Worm (Caenorhabditis elegans) whole organism, young adult: ENCODE results near the gene C16C10.13.

Source experiments
- B0261.1 ChIP-seq: sonication (generic microtip); optimal IDR thresholded peaks from 2 replicates; lab custom pipeline; 2016; ENCODE audit warnings: mild to moderate bottlenecking, missing genetic modification characterization, moderate library complexity, missing compliant biosample characterization
- C06A6.2 ChIP-seq: fragments of 200-800 bp; sonication (Bioruptor generic); conservative IDR thresholded peaks from 2 replicates; pipeline ENCODE4 v1.3.6; 2022; ENCODE audit warnings: missing genetic modification characterization, missing compliant biosample characterization
- D2030.7 ChIP-seq: fragments of 200-800 bp; sonication (Bioruptor generic); IDR thresholded peaks from 2 replicates; pipeline ENCODE4 v1.3.6; 2022; ENCODE audit warnings: missing genetic modification reagents, missing genetic modification characterization, missing compliant biosample characterization
- F37B4.10 ChIP-seq: fragments of 200-800 bp; sonication (Bioruptor generic); IDR thresholded peaks from 2 replicates; pipeline ENCODE4 v1.3.6; 2022; ENCODE audit warnings: missing genetic modification characterization, missing compliant biosample characterization
- K12H6.12 ChIP-seq: fragments of 200-800 bp; sonication (Bioruptor generic); optimal IDR thresholded peaks from 2 replicates; lab custom pipeline; 2018; ENCODE audit warnings: mild to moderate bottlenecking, missing genetic modification characterization, missing compliant biosample characterization
- Y53F4B.3 ChIP-seq: fragments of 200-800 bp; sonication (Bioruptor generic); IDR thresholded peaks from 2 replicates; pipeline ENCODE4 v1.3.6; 2022; ENCODE audit warnings: missing genetic modification reagents, missing genetic modification characterization, missing compliant biosample characterization
- Y56A3A.18 ChIP-seq: fragments of 200-800 bp; sonication (Bioruptor generic); IDR thresholded peaks from 2 replicates; pipeline ENCODE4 v1.3.6; 2022; ENCODE audit warnings: missing genetic modification reagents, missing genetic modification characterization, missing compliant biosample characterization
- Y79H2A.3 ChIP-seq: fragments of 200-800 bp; sonication (Bioruptor generic); conservative IDR thresholded peaks from 2 replicates; pipeline ENCODE4 v1.3.6; 2022; ENCODE audit warnings: missing genetic modification reagents, missing genetic modification characterization, missing compliant biosample characterization
- ZK185.1 ChIP-seq: sonication (generic microtip); optimal IDR thresholded peaks from 2 replicates; lab custom pipeline; 2016; ENCODE audit warnings: mild to moderate bottlenecking, missing genetic modification characterization, missing compliant biosample characterization; ENCODE audit not compliant: poor library complexity, severe bottlenecking
- akir-1 ChIP-seq: fragments of 200-800 bp; sonication (Bioruptor generic); optimal IDR thresholded peaks from 2 replicates; lab custom pipeline; 2018; ENCODE audit warnings: mild to moderate bottlenecking, missing genetic modification characterization, moderate library complexity, missing compliant biosample characterization
- ama-1 ChIP-seq, 3 experiments: fragments of 150-350 bp in 1 of 3; sonication (generic microtip) in 2 of 3; optimal IDR thresholded peaks; 2 replicates each; lab custom pipeline; 2014 to 2018; ENCODE audit warnings: missing biosample characterization in 2 of 3, missing genetic modification characterization in 2 of 3, missing genetic modification reagents in 2 of 3
- attf-5 ChIP-seq: fragments of 200-800 bp; sonication (Bioruptor generic); optimal IDR thresholded peaks from 2 replicates; lab custom pipeline; 2018; ENCODE audit warnings: mild to moderate bottlenecking, missing genetic modification characterization, missing compliant biosample characterization
- bed-1 ChIP-seq: fragments of 200-800 bp; sonication (Bioruptor generic); IDR thresholded peaks from 2 replicates; pipeline ENCODE4 v1.3.6; 2022; ENCODE audit warnings: missing genetic modification reagents, missing genetic modification characterization, missing compliant biosample characterization
- cebp-1 ChIP-seq, 2 experiments: fragments of 200-800 bp in 1 of 2; sonication (Bioruptor generic) in 1 of 2; sonication (generic microtip) in 1 of 2; IDR thresholded peaks in 1 of 2; optimal IDR thresholded peaks in 1 of 2; 2 replicates each; pipeline versions ENCODE4 v1.3.6 to Lab custom; 2017 to 2022; ENCODE audit warnings: missing compliant biosample characterization in 2 of 2, missing genetic modification characterization in 2 of 2, mild to moderate bottlenecking in 1 of 2, missing genetic modification reagents in 1 of 2, moderate library complexity in 1 of 2
- cebp-2 ChIP-seq: fragments of 200-800 bp; sonication (Bioruptor generic); IDR thresholded peaks from 2 replicates; pipeline ENCODE4 v1.3.6; 2022; ENCODE audit warnings: missing genetic modification characterization, missing compliant biosample characterization
- ceh-40 ChIP-seq: fragments of 200-800 bp; sonication (Bioruptor generic); IDR thresholded peaks from 2 replicates; pipeline ENCODE4 v1.3.6; 2022; ENCODE audit warnings: missing genetic modification characterization, missing compliant biosample characterization
- ceh-91 ChIP-seq: fragments of 200-800 bp; sonication (Bioruptor generic); IDR thresholded peaks from 2 replicates; pipeline ENCODE4 v1.3.6; 2022; ENCODE audit warnings: missing genetic modification reagents, missing genetic modification characterization, missing compliant biosample characterization
- chd-7 ChIP-seq: sonication (generic microtip); optimal IDR thresholded peaks from 2 replicates; lab custom pipeline; 2016; ENCODE audit warnings: mild to moderate bottlenecking, missing genetic modification characterization, moderate library complexity, missing compliant biosample characterization
- dox-1 ChIP-seq: fragments of 200-800 bp; sonication (Bioruptor generic); IDR thresholded peaks from 2 replicates; pipeline ENCODE4 v1.3.6; 2022; ENCODE audit warnings: missing genetic modification reagents, missing genetic modification characterization, missing compliant biosample characterization
- efl-1 ChIP-seq: fragments of 150-350 bp; optimal IDR thresholded peaks from 2 replicates; lab custom pipeline; 2014; ENCODE audit warnings: missing biosample characterization, missing genetic modification reagents, missing genetic modification characterization
- egl-44 ChIP-seq: fragments of 200-800 bp; sonication (Bioruptor generic); IDR thresholded peaks from 2 replicates; pipeline ENCODE4 v1.3.6; 2022; ENCODE audit warnings: missing genetic modification reagents, missing genetic modification characterization, missing compliant biosample characterization
- egrh-3 ChIP-seq: fragments of 200-800 bp; sonication (Bioruptor generic); IDR thresholded peaks from 2 replicates; pipeline ENCODE4 v1.3.6; 2022; ENCODE audit warnings: missing genetic modification reagents, missing genetic modification characterization, missing compliant biosample characterization
- hmg-20 ChIP-seq: fragments of 200-800 bp; sonication (Bioruptor generic); IDR thresholded peaks from 2 replicates; pipeline ENCODE4 v1.3.6; 2022; ENCODE audit warnings: missing genetic modification reagents, missing genetic modification characterization, missing compliant biosample characterization
- hrde-1 ChIP-seq: sonication (generic microtip); optimal IDR thresholded peaks from 2 replicates; lab custom pipeline; 2016; ENCODE audit warnings: missing genetic modification characterization, mild to moderate bottlenecking, missing compliant biosample characterization, moderate library complexity, missing genotype, missing genetic modification reagents, borderline replicate concordance
- hsf-1 ChIP-seq: fragments of 200-800 bp; sonication (Bioruptor generic); IDR thresholded peaks from 2 replicates; pipeline ENCODE4 v1.3.6; 2022; ENCODE audit warnings: missing genetic modification reagents, missing genetic modification characterization, missing compliant biosample characterization
- lag-1 ChIP-seq: fragments of 200-800 bp; sonication (Bioruptor generic); IDR thresholded peaks from 2 replicates; pipeline ENCODE4 v1.3.6; 2022; ENCODE audit warnings: missing genetic modification reagents, missing genetic modification characterization, missing compliant biosample characterization
- lin-54 ChIP-seq: fragments of 200-800 bp; sonication (Bioruptor generic); optimal IDR thresholded peaks from 2 replicates; lab custom pipeline; 2018; ENCODE audit warnings: mild to moderate bottlenecking, missing genetic modification characterization, missing compliant biosample characterization
- lir-1 ChIP-seq: fragments of 200-800 bp; sonication (Bioruptor generic); conservative IDR thresholded peaks from 2 replicates; pipeline ENCODE4 v1.3.6; 2022; ENCODE audit warnings: missing genetic modification reagents, missing genetic modification characterization, missing compliant biosample characterization
- lsy-27 ChIP-seq: sonication (generic microtip); optimal IDR thresholded peaks from 2 replicates; lab custom pipeline; 2017; ENCODE audit warnings: missing genetic modification characterization, mild to moderate bottlenecking, missing compliant biosample characterization, antibody characterized with exemption, missing genotype, borderline replicate concordance; ENCODE audit not compliant: insufficient read depth
- madf-10 ChIP-seq: sonication (generic microtip); optimal IDR thresholded peaks from 2 replicates; lab custom pipeline; 2016; ENCODE audit warnings: mild to moderate bottlenecking, missing genetic modification characterization, missing compliant biosample characterization
- madf-3 ChIP-seq: fragments of 200-800 bp; sonication (Bioruptor generic); IDR thresholded peaks from 2 replicates; pipeline ENCODE4 v1.3.6; 2022; ENCODE audit warnings: missing genetic modification reagents, missing genetic modification characterization, missing compliant biosample characterization
- mel-28 ChIP-seq: sonication (generic microtip); optimal IDR thresholded peaks from 2 replicates; lab custom pipeline; 2016; ENCODE audit warnings: borderline replicate concordance, mild to moderate bottlenecking, missing genetic modification characterization, missing compliant biosample characterization
- mxl-1 ChIP-seq: sonication (generic microtip); optimal IDR thresholded peaks from 2 replicates; lab custom pipeline; 2016; ENCODE audit warnings: missing genetic modification characterization, missing compliant biosample characterization
- nfya-1 ChIP-seq: sonication (generic microtip); optimal IDR thresholded peaks from 2 replicates; lab custom pipeline; 2017; ENCODE audit warnings: antibody characterized with exemption, missing compliant biosample characterization, missing genetic modification characterization, borderline replicate concordance; ENCODE audit not compliant: insufficient read depth
- nfyb-1 ChIP-seq: fragments of 200-800 bp; sonication (Bioruptor generic); IDR thresholded peaks from 2 replicates; pipeline ENCODE4 v1.3.6; 2022; ENCODE audit warnings: missing genetic modification reagents, missing genetic modification characterization, missing compliant biosample characterization
- nhr-80 ChIP-seq: sonication (generic microtip); optimal IDR thresholded peaks from 2 replicates; lab custom pipeline; 2016; ENCODE audit warnings: missing genetic modification characterization, missing compliant biosample characterization
- nhr-90 ChIP-seq: sonication (generic microtip); optimal IDR thresholded peaks from 2 replicates; lab custom pipeline; 2016; ENCODE audit warnings: missing genotype, mild to moderate bottlenecking, missing genetic modification characterization, missing compliant biosample characterization
- pha-4 ChIP-seq: fragments of 150-350 bp; sonication (generic microtip); optimal IDR thresholded peaks from 2 replicates; lab custom pipeline; 2014; ENCODE audit warnings: missing biosample characterization, missing genetic modification reagents, missing genetic modification characterization
- repo-1 ChIP-seq: sonication (generic microtip); optimal IDR thresholded peaks from 2 replicates; lab custom pipeline; 2017; ENCODE audit warnings: mild to moderate bottlenecking, missing genetic modification characterization, missing compliant biosample characterization
- rpc-1 ChIP-seq, 2 experiments: fragments of 150-350 bp in 1 of 2; sonication (generic microtip) in 1 of 2; optimal IDR thresholded peaks; 2 replicates each; lab custom pipeline; 2014 to 2018; ENCODE audit warnings: missing biosample characterization in 1 of 2, missing genetic modification characterization in 1 of 2, missing genetic modification reagents in 1 of 2, missing genotype in 1 of 2
- tbp1 ChIP-seq: fragments of 200-800 bp; sonication (Bioruptor generic); optimal IDR thresholded peaks from 2 replicates; lab custom pipeline; 2018; ENCODE audit warnings: mild to moderate bottlenecking, missing genetic modification characterization, missing compliant biosample characterization
- xnd-1 ChIP-seq: sonication (generic microtip); optimal IDR thresholded peaks from 2 replicates; lab custom pipeline; 2016; ENCODE audit warnings: missing genotype, missing genetic modification reagents, missing genetic modification characterization, missing compliant biosample characterization
- zfh-2 ChIP-seq: fragments of 200-800 bp; sonication (Bioruptor generic); conservative IDR thresholded peaks from 2 replicates; pipeline ENCODE4 v1.3.6; 2022; ENCODE audit warnings: missing genetic modification reagents, missing genetic modification characterization, missing compliant biosample characterization
- zim-3 ChIP-seq: sonication (generic microtip); optimal IDR thresholded peaks from 2 replicates; lab custom pipeline; 2017; ENCODE audit warnings: mild to moderate bottlenecking, missing genetic modification characterization, moderate library complexity, missing compliant biosample characterization
- ztf-18 ChIP-seq: sonication (generic microtip); optimal IDR thresholded peaks from 2 replicates; lab custom pipeline; 2016; ENCODE audit warnings: missing genotype, mild to moderate bottlenecking, missing genetic modification characterization, missing compliant biosample characterization
- ztf-25 ChIP-seq: fragments of 200-800 bp; sonication (Bioruptor generic); IDR thresholded peaks from 2 replicates; pipeline ENCODE4 v1.3.6; 2022; ENCODE audit warnings: missing genetic modification reagents, missing genetic modification characterization, missing compliant biosample characterization
- ztf-3 ChIP-seq: fragments of 200-800 bp; sonication (Bioruptor generic); optimal IDR thresholded peaks from 2 replicates; lab custom pipeline; 2018; ENCODE audit warnings: mild to moderate bottlenecking, missing genetic modification characterization, missing compliant biosample characterization

C16C10.13 gene

DNA sequence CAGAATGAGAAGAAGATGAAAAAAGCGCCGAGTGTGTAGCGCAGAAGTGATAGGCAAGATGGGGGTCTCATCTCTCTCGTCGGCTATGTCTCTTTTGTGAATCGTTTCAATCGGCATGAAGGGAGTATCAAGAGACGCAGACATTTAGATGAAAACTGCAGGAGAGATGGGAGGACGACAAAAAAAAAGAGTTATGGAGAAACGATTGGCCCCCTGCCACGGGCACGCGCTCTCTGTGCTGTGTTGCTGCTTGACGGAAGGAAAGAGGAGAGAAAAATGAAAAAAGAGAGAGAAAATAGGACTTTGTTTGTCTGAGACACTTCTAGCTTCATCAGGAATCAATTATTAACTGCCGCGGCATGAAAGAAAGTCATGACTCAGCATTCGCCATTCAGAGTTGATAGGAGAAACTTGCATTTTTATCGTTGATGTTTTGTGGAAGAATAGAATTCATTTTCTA, 47.5 kb downstream of the C16C10.13 start (continued):
- TF ChIP-seq xnd-1 (no peak), F37B4.10 (no peak), ztf-3 (peak; percentile 4), zim-3 (tag; lab: Kevin White, UChicago) (no peak), efl-1 (GFP tag; lab: Kevin White, UChicago) (no peak), hmg-20 (GFP tag; lab: Robert Waterston, UW) (no peak), lag-1 (GFP tag; lab: Robert Waterston, UW) (no peak), cebp-2 (GFP tag; lab: Robert Waterston, UW) (no peak), Y79H2A.3 (GFP tag; lab: Robert Waterston, UW) (no peak), D2030.7 (no peak), mel-28 (tag; lab: Kevin White, UChicago) (no peak), hsf-1 (no peak), lsy-27 (no peak), ZK185.1 (tag; lab: Kevin White, UChicago) (peak; percentile 24), mxl-1 (no peak), egl-44 (GFP tag; lab: Robert Waterston, UW) (peak; percentile 63; the same call in 1 of the 2 replicates), bed-1 (no peak), dox-1 (GFP tag; lab: Robert Waterston, UW) (peak; percentile 86), chd-7 (peak; percentile 74), nhr-80 (tag; lab: Kevin White, UChicago) (peak; percentile 91), tbp1 (GFP tag; lab: Kevin White, UChicago) (peak; percentile 42), nhr-90 (tag; lab: Kevin White, UChicago) (peak; percentile 13), repo-1 (tag; lab: Kevin White, UChicago) (no peak), ceh-40 (GFP tag; lab: Robert Waterston, UW) (no peak), C06A6.2 (0 out of 2 replicates have a peak, but pooled peaks have one; percentile 38), rpc-1 (optimal IDR thresholded peaks at IDR 0.05; lab: Kevin White, UChicago) (no peak), rpc-1 (tag; optimal IDR thresholded peaks at IDR 0.05; lab: Kevin White, UChicago) (no peak), ama-1 (optimal IDR thresholded peaks at IDR 0.05; lab: Kevin White, UChicago) (no peak), ama-1 (GFP tag; optimal IDR thresholded peaks at IDR 0.05; lab: Kevin White, UChicago) (no peak), ceh-91 (GFP tag; lab: Robert Waterston, UW) (no peak), ztf-18 (tag; lab: Kevin White, UChicago) (peak; percentile 1), Y53F4B.3 (no peak), K12H6.12 (tag; lab: Kevin White, UChicago) (peak; percentile 89), ztf-25 (GFP tag; lab: Robert Waterston, UW) (no peak), Y56A3A.18 (GFP tag; lab: Robert Waterston, UW) (no peak), B0261.1 (no peak), cebp-1 (GFP tag; IDR thresholded peaks at IDR 0.05; lab: Robert Waterston, UW) (no peak), cebp-1 (tag; optimal IDR thresholded peaks at IDR 0.05; lab: Kevin White, UChicago) (peak; percentile 79), lir-1 (GFP tag; lab: Robert Waterston, UW) (0 out of 2 replicates have a peak, but pooled peaks have one; percentile 38), madf-3 (no peak), lin-54 (peak; percentile 41), nfya-1 (tag; lab: Kevin White, UChicago) (no peak), egrh-3 (GFP tag; lab: Robert Waterston, UW) (peak; percentile 49; the same call in 1 of the 2 replicates), akir-1 (GFP tag; lab: Kevin White, UChicago) (no peak), attf-5 (peak; percentile 85), pha-4 (tag; lab: Kevin White, UChicago) (no peak), nfyb-1 (GFP tag; lab: Robert Waterston, UW) (peak; percentile 85), zfh-2 (GFP tag; lab: Robert Waterston, UW) (peak; percentile 96), madf-10 (tag; lab: Kevin White, UChicago) (peak; percentile 43), hrde-1 (no peak)
